Worm (Caenorhabditis elegans) whole organism, L1 larva: Measurements from ENCODE around the gene tag-10.

Experiments
- C04F5.9 ChIP-seq: sonication (generic microtip); optimal IDR thresholded peaks from 2 replicates; lab custom pipeline; 2016; ENCODE audit warnings: missing genetic modification characterization, missing compliant biosample characterization
- blmp-1 ChIP-seq: fragments of 150-350 bp; optimal IDR thresholded peaks from 2 replicates; lab custom pipeline; 2014; ENCODE audit warnings: missing biosample characterization, missing genetic modification characterization
- ceh-8 ChIP-seq: fragments of 200-800 bp; sonication (Bioruptor generic); optimal IDR thresholded peaks from 2 replicates; lab custom pipeline; 2018; ENCODE audit warnings: mild to moderate bottlenecking, missing genetic modification characterization, moderate library complexity, missing compliant biosample characterization
- ceh-82 ChIP-seq, 3 experiments: fragments of 150-350 bp in 1 of 3; sonication (generic microtip) in 2 of 3; optimal IDR thresholded peaks; 2 replicates each; lab custom pipeline; 2014 to 2017; ENCODE audit warnings: missing biosample characterization in 3 of 3, missing genetic modification characterization in 3 of 3
- ceh-88 ChIP-seq: fragments of 200-800 bp; sonication (Bioruptor generic); IDR thresholded peaks from 2 replicates; pipeline ENCODE4 v1.3.6; 2022; ENCODE audit warnings: missing genetic modification characterization, missing compliant biosample characterization
- ceh-90 ChIP-seq: sonication (generic microtip); optimal IDR thresholded peaks from 2 replicates; lab custom pipeline; 2016; ENCODE audit warnings: missing genetic modification characterization, missing compliant biosample characterization
- dpl-1 ChIP-seq, 3 experiments: fragments of 150-350 bp in 2 of 3; sonication (generic microtip) in 1 of 3; optimal IDR thresholded peaks; 2 replicates each; lab custom pipeline; 2014 to 2017; ENCODE audit warnings: missing biosample characterization in 3 of 3, missing genetic modification characterization in 3 of 3, missing genetic modification reagents in 3 of 3
- efl-1 ChIP-seq, 4 experiments: fragments of 150-350 bp; optimal IDR thresholded peaks in 3 of 4; peaks in 1 of 4; 1 replicate in 1 of 4; 2 replicates in 3 of 4; lab custom pipeline; 2014; ENCODE audit warnings: missing biosample characterization in 2 of 4, missing genetic modification characterization in 2 of 4, missing genetic modification reagents in 2 of 4
- egl-13 ChIP-seq: sonication (generic microtip); optimal IDR thresholded peaks from 2 replicates; lab custom pipeline; 2016; ENCODE audit warnings: missing genotype, missing genetic modification reagents, missing genetic modification characterization, missing compliant biosample characterization
- elt-3 ChIP-seq, 6 experiments: fragments of 150-350 bp in 1 of 6; sonication (generic microtip); optimal IDR thresholded peaks; 2 replicates each; lab custom pipeline; 2017 to 2018; ENCODE audit warnings: missing biosample characterization in 6 of 6, missing genetic modification characterization in 6 of 6, inconsistent platforms in 1 of 6
- ets-5 ChIP-seq: fragments of 200-800 bp; sonication (Bioruptor generic); IDR thresholded peaks from 2 replicates; pipeline ENCODE4 v1.3.6; 2022; ENCODE audit warnings: missing genetic modification characterization, missing compliant biosample characterization
- fkh-10 ChIP-seq: sonication (generic microtip); optimal IDR thresholded peaks from 2 replicates; lab custom pipeline; 2017; ENCODE audit warnings: missing biosample characterization, missing genetic modification reagents, missing genetic modification characterization
- isw-1 ChIP-seq: fragments of 200-800 bp; sonication (Bioruptor generic); IDR thresholded peaks from 2 replicates; pipeline ENCODE4 v1.3.6; 2022; ENCODE audit warnings: missing genetic modification characterization, missing compliant biosample characterization
- lin-14 ChIP-seq: fragments of 200-800 bp; sonication (Bioruptor generic); optimal IDR thresholded peaks from 2 replicates; lab custom pipeline; 2018; ENCODE audit warnings: mild to moderate bottlenecking, missing genetic modification characterization, moderate library complexity, missing compliant biosample characterization
- lin-15B ChIP-seq: fragments of 150-350 bp; sonication (generic microtip); optimal IDR thresholded peaks from 3 replicates; lab custom pipeline; 2014; ENCODE audit warnings: missing biosample characterization, missing genetic modification characterization
- lin-35 ChIP-seq, 2 experiments: fragments of 150-350 bp; optimal IDR thresholded peaks; 2 replicates each; lab custom pipeline; 2014; ENCODE audit warnings: missing biosample characterization in 2 of 2, missing genetic modification characterization in 2 of 2, missing genetic modification reagents in 2 of 2
- lsy-2 ChIP-seq, 2 experiments: fragments of 150-350 bp; optimal IDR thresholded peaks; 2 replicates each; lab custom pipeline; 2014; ENCODE audit warnings: missing biosample characterization in 2 of 2, missing genetic modification characterization in 2 of 2
- mep-1 ChIP-seq: fragments of 150-350 bp; optimal IDR thresholded peaks from 2 replicates; lab custom pipeline; 2014; ENCODE audit warnings: missing biosample characterization, missing genetic modification characterization
- nhr-20 ChIP-seq: sonication (generic microtip); optimal IDR thresholded peaks from 2 replicates; lab custom pipeline; 2016; ENCODE audit warnings: mild to moderate bottlenecking, missing genetic modification characterization, missing compliant biosample characterization
- nhr-237 ChIP-seq: fragments of 150-350 bp; optimal IDR thresholded peaks from 2 replicates; lab custom pipeline; 2014; ENCODE audit warnings: missing biosample characterization, missing genetic modification characterization
- nhr-71 ChIP-seq: sonication (generic microtip); optimal IDR thresholded peaks from 2 replicates; lab custom pipeline; 2016; ENCODE audit warnings: mild to moderate bottlenecking, missing genetic modification characterization, moderate library complexity, missing compliant biosample characterization
- nhr-85 ChIP-seq: sonication (generic microtip); peaks from one replicate; lab custom pipeline; 2016; ENCODE audit warnings: missing genetic modification characterization, inconsistent platforms, missing compliant biosample characterization
- nhr-90 ChIP-seq: sonication (generic microtip); optimal IDR thresholded peaks from 2 replicates; lab custom pipeline; 2016; ENCODE audit warnings: mild to moderate bottlenecking, missing genetic modification characterization, missing compliant biosample characterization; ENCODE audit not compliant: poor library complexity
- pax-3 ChIP-seq: fragments of 200-800 bp; sonication (Bioruptor generic); optimal IDR thresholded peaks from 2 replicates; lab custom pipeline; 2018; ENCODE audit warnings: mild to moderate bottlenecking, missing genetic modification characterization, moderate library complexity, missing compliant biosample characterization
- snpc-4 ChIP-seq: fragments of 150-350 bp; optimal IDR thresholded peaks from 2 replicates; lab custom pipeline; 2014; ENCODE audit warnings: missing biosample characterization, missing genetic modification characterization
- snu-23 ChIP-seq: sonication (generic microtip); optimal IDR thresholded peaks from 2 replicates; lab custom pipeline; 2016; ENCODE audit warnings: missing genetic modification characterization, missing compliant biosample characterization
- sox-4 ChIP-seq: sonication (generic microtip); optimal IDR thresholded peaks from 2 replicates; lab custom pipeline; 2016; ENCODE audit warnings: missing genetic modification characterization, missing compliant biosample characterization
- swsn-7 ChIP-seq: sonication (generic microtip); optimal IDR thresholded peaks from 2 replicates; lab custom pipeline; 2016; ENCODE audit warnings: missing genetic modification characterization, missing compliant biosample characterization
- tbx-2 ChIP-seq: sonication (generic microtip); optimal IDR thresholded peaks from 2 replicates; lab custom pipeline; 2016; ENCODE audit warnings: missing genetic modification characterization, missing compliant biosample characterization
- unc-130 ChIP-seq: fragments of 150-350 bp; optimal IDR thresholded peaks from 2 replicates; lab custom pipeline; 2017; ENCODE audit warnings: missing biosample characterization, missing genetic modification characterization, inconsistent platforms
- unc-30 ChIP-seq: sonication (generic microtip); optimal IDR thresholded peaks from 2 replicates; lab custom pipeline; 2017; ENCODE audit warnings: missing biosample characterization, missing genetic modification characterization
- unc-62 ChIP-seq: fragments of 150-350 bp; optimal IDR thresholded peaks from 2 replicates; lab custom pipeline; 2014; ENCODE audit warnings: missing biosample characterization, missing genetic modification reagents, missing genetic modification characterization
- unc-86 ChIP-seq: sonication (generic microtip); optimal IDR thresholded peaks from 2 replicates; lab custom pipeline; 2016; ENCODE audit warnings: missing genetic modification characterization, missing compliant biosample characterization
- xbp-1 ChIP-seq: sonication (generic microtip); optimal IDR thresholded peaks from 2 replicates; lab custom pipeline; 2016; ENCODE audit warnings: missing genetic modification characterization, missing compliant biosample characterization
- zag-1 ChIP-seq: fragments of 150-350 bp; optimal IDR thresholded peaks from 2 replicates; lab custom pipeline; 2014; ENCODE audit warnings: missing biosample characterization, missing genetic modification characterization
- zip-4 ChIP-seq: fragments of 200-800 bp; sonication (Bioruptor generic); optimal IDR thresholded peaks from 2 replicates; lab custom pipeline; 2018; ENCODE audit warnings: mild to moderate bottlenecking, missing genetic modification characterization, moderate library complexity, missing compliant biosample characterization

The tag-10 gene

ce11 chrII:13638576-13638975 is 6.2 kb downstream of the tag-10 start (continued):
- TF ChIP-seq nhr-85 (peak; percentile 81), elt-3 (tag; optimal IDR thresholded peaks at IDR 0.05; lab: Kevin White, UChicago) (peak in 2 of 6 experiments; percentile 19 to 32), snu-23 (peak; percentile 33), C04F5.9 (no peak), unc-30 (tag; lab: Kevin White, UChicago) (no peak), ceh-82 (tag; optimal IDR thresholded peaks at IDR 0.05; lab: Kevin White, UChicago) (no peak), nhr-71 (tag; lab: Kevin White, UChicago) (peak; percentile 52), ceh-88 (no peak), swsn-7 (tag; lab: Kevin White, UChicago) (no peak), xbp-1 (tag; lab: Kevin White, UChicago) (no peak), unc-86 (tag; lab: Kevin White, UChicago) (no peak), nhr-237 (tag; lab: Kevin White, UChicago) (no peak), unc-130 (tag; lab: Kevin White, UChicago) (no peak), snpc-4 (tag; lab: Kevin White, UChicago) (no peak), ceh-8 (GFP tag; lab: Kevin White, UChicago) (no peak), nhr-20 (tag; lab: Kevin White, UChicago) (peak; percentile 69), sox-4 (tag; lab: Kevin White, UChicago) (no peak), fkh-10 (GFP tag; lab: Kevin White, UChicago) (no peak)

ce11 chrII:13640210-13640609 is 7.8 kb downstream of the tag-10 start:
- peak; percentile 39 for TF ChIP-seq blmp-1
- peak; percentile 66 for TF ChIP-seq lin-14 (GFP tag; lab: Kevin White, UChicago)
- no peak for TF ChIP-seq isw-1 (GFP tag; lab: Robert Waterston, UW)
- TF ChIP-seq zip-4 (GFP tag; lab: Kevin White, UChicago) = no peak
- TF ChIP-seq lin-35 (GFP tag; optimal IDR thresholded peaks at IDR 0.05; lab: Kevin White, UChicago) = peak; percentile 9 to 40
- no peak for TF ChIP-seq ets-5 (GFP tag; lab: Robert Waterston, UW)
- peak; percentile 21 for TF ChIP-seq snu-23
- no peak for TF ChIP-seq zag-1 (tag; lab: Kevin White, UChicago)
- TF ChIP-seq nhr-20 (tag; lab: Kevin White, UChicago) = peak; percentile 38
- peak in 1 of 2 experiments; percentile 20 for TF ChIP-seq efl-1 (optimal IDR thresholded peaks at IDR 0.05; lab: Kevin White, UChicago)
- TF ChIP-seq efl-1 (GFP tag; optimal IDR thresholded peaks at IDR 0.05 in 1 of 2; lab: Kevin White, UChicago) = peak in 1 of 2 experiments; percentile 58
- TF ChIP-seq unc-86 (tag; lab: Kevin White, UChicago) = peak; percentile 8
- TF ChIP-seq nhr-85 = peak; percentile 72
- TF ChIP-seq lsy-2 (tag; optimal IDR thresholded peaks at IDR 0.05; lab: Kevin White, UChicago) = peak in 1 of 2 experiments; percentile 34

- TF ChIP-seq lsy-2 (tag; optimal IDR thresholded peaks at IDR 0.05; lab: Kevin White, UChicago) (peak in 1 of 2 experiments; percentile 40), nhr-85 (peak; percentile 72), efl-1 (optimal IDR thresholded peaks at IDR 0.05; lab: Kevin White, UChicago) (peak in 1 of 2 experiments; percentile 16), efl-1 (GFP tag; optimal IDR thresholded peaks at IDR 0.05 in 1 of 2; lab: Kevin White, UChicago) (no peak), dpl-1 (GFP tag; optimal IDR thresholded peaks at IDR 0.05; lab: Kevin White, UChicago) (peak in 1 of 3 experiments; percentile 4), lin-15B (tag; lab: Kevin White, UChicago) (no peak)
These were observed 8.9 kb downstream of the tag-10 start, which contains the start of gene fbxa-167 for ce11 chrII:13641311-13641710. Gene fbxa-167, plus strand, starts transcription at chrII:13641489.

ce11 chrII:13648230-13648629 is 15.8 kb downstream of the tag-10 start, which contains the start of gene fbxa-169:
Gene fbxa-169, plus strand, starts transcription at chrII:13648530.
- TF ChIP-seq nhr-237 (tag; lab: Kevin White, UChicago) = no peak
- TF ChIP-seq tbx-2 (tag; lab: Kevin White, UChicago) = no peak
- no peak for TF ChIP-seq snpc-4 (tag; lab: Kevin White, UChicago)
- TF ChIP-seq lin-35 (GFP tag; optimal IDR thresholded peaks at IDR 0.05; lab: Kevin White, UChicago) = no peak
- no peak for TF ChIP-seq unc-62
- TF ChIP-seq mep-1 = no peak
- TF ChIP-seq ceh-88 = no peak
- no peak for TF ChIP-seq egl-13
- no peak for TF ChIP-seq ceh-90 (tag; lab: Kevin White, UChicago)
- no peak for TF ChIP-seq pax-3 (tag; lab: Kevin White, UChicago)
- TF ChIP-seq nhr-90 (tag; lab: Kevin White, UChicago) = no peak
- no peak for TF ChIP-seq ceh-82 (tag; optimal IDR thresholded peaks at IDR 0.05; lab: Kevin White, UChicago)
- TF ChIP-seq zag-1 (tag; lab: Kevin White, UChicago) = no peak
